Fruit fly (Drosophila melanogaster) whole organism, embryonic: ENCODE results near the gene HUWE1.

Experiments used
- ATbp ChIP-seq: fragments of 200-800 bp; sonication (Bioruptor generic); optimal IDR thresholded peaks from 2 replicates; lab custom pipeline; 2017; ENCODE audit warnings: missing biosample characterization, mild to moderate bottlenecking, missing genetic modification characterization, missing genetic modification reagents
- CG10366 ChIP-seq: fragments of 200-800 bp; sonication (Bioruptor generic); IDR thresholded peaks from 2 replicates; pipeline ENCODE4 v1.3.6; 2022; ENCODE audit warnings: missing biosample characterization, missing genetic modification characterization
- CG12659 ChIP-seq: fragments of 200-800 bp; sonication (Bioruptor generic); optimal IDR thresholded peaks from 3 replicates; lab custom pipeline; 2017; ENCODE audit warnings: mild to moderate bottlenecking, missing biosample characterization, missing genetic modification reagents, missing genetic modification characterization
- CG13123 ChIP-seq: fragments of 200-800 bp; sonication (Bioruptor generic); optimal IDR thresholded peaks from 2 replicates; lab custom pipeline; 2016; ENCODE audit warnings: missing biosample characterization, missing genetic modification characterization
- CG15601 ChIP-seq: fragments of 200-800 bp; sonication (Bioruptor generic); optimal IDR thresholded peaks from 3 replicates; lab custom pipeline; 2019; ENCODE audit warnings: missing biosample characterization, mild to moderate bottlenecking, missing genetic modification characterization, moderate library complexity
- CG17385 ChIP-seq: fragments of 200-800 bp; sonication (Bioruptor generic); optimal IDR thresholded peaks from 3 replicates; lab custom pipeline; 2018; ENCODE audit warnings: missing biosample characterization, mild to moderate bottlenecking, missing genetic modification characterization
- CG32532 ChIP-seq: fragments of 200-800 bp; sonication (Bioruptor generic); IDR thresholded peaks from 2 replicates; pipeline ENCODE4 v1.3.6; 2022; ENCODE audit warnings: missing biosample characterization, missing genetic modification characterization
- CG4854 ChIP-seq: fragments of 200-800 bp; sonication (Bioruptor generic); optimal IDR thresholded peaks from 2 replicates; lab custom pipeline; 2016; ENCODE audit warnings: missing biosample characterization, missing genetic modification characterization, inconsistent platforms
- CG5245 ChIP-seq: fragments of 200-800 bp; sonication (Bioruptor generic); optimal IDR thresholded peaks from 3 replicates; lab custom pipeline; 2016; ENCODE audit warnings: missing biosample characterization, missing genetic modification characterization
- CG7987 ChIP-seq: fragments of 200-800 bp; sonication (Bioruptor generic); optimal IDR thresholded peaks from 2 replicates; lab custom pipeline; 2018; ENCODE audit warnings: missing biosample characterization, mild to moderate bottlenecking, missing genetic modification characterization, moderate library complexity
- CG8924 ChIP-seq: fragments of 200-800 bp; optimal IDR thresholded peaks from 3 replicates; lab custom pipeline; 2019; ENCODE audit warnings: missing biosample characterization, mild to moderate bottlenecking, missing genetic modification characterization, moderate library complexity
- CG9727 ChIP-seq: fragments of 200-800 bp; sonication (Bioruptor generic); optimal IDR thresholded peaks from 3 replicates; lab custom pipeline; 2017; ENCODE audit warnings: missing biosample characterization, mild to moderate bottlenecking, missing genetic modification characterization
- Chrac-16 ChIP-seq: fragments of 200-800 bp; sonication (Bioruptor generic); optimal IDR thresholded peaks from 3 replicates; lab custom pipeline; 2016; ENCODE audit warnings: missing biosample characterization, missing genetic modification characterization
- D ChIP-seq, 2 experiments: fragments of 200-800 bp in 1 of 2; fragments of >200 bp in 1 of 2; sonication (Bioruptor generic) in 1 of 2; optimal IDR thresholded peaks; 2 replicates in 1 of 2; 3 replicates in 1 of 2; lab custom pipeline; 2017; ENCODE audit warnings: mild to moderate bottlenecking in 1 of 2, missing biosample characterization in 1 of 2, missing genetic modification characterization in 1 of 2, missing genetic modification reagents in 1 of 2
- Dad ChIP-seq: fragments of 200-800 bp; sonication (Bioruptor generic); optimal IDR thresholded peaks from 3 replicates; lab custom pipeline; 2016; ENCODE audit warnings: missing biosample characterization, missing genetic modification characterization
- Deaf1 ChIP-seq: fragments of 200-800 bp; optimal IDR thresholded peaks from 3 replicates; lab custom pipeline; 2019; ENCODE audit warnings: missing biosample characterization, mild to moderate bottlenecking, missing genetic modification characterization, moderate library complexity
- Dek ChIP-seq: fragments of 200-800 bp; sonication (Bioruptor generic); optimal IDR thresholded peaks from 3 replicates; lab custom pipeline; 2019; ENCODE audit warnings: missing biosample characterization, mild to moderate bottlenecking, missing genetic modification characterization, moderate library complexity
- Dref ChIP-seq: fragments of 200-800 bp; sonication (Bioruptor generic); IDR thresholded peaks from 2 replicates; pipeline ENCODE4 v1.3.6; 2022; ENCODE audit warnings: missing biosample characterization, missing genetic modification characterization
- HmgZ ChIP-seq: fragments of 200-800 bp; sonication (Bioruptor generic); optimal IDR thresholded peaks from 2 replicates; lab custom pipeline; 2018; ENCODE audit warnings: missing biosample characterization, mild to moderate bottlenecking, missing genetic modification characterization
- Lhr ChIP-seq: fragments of 200-800 bp; sonication (Bioruptor generic); optimal IDR thresholded peaks from 3 replicates; lab custom pipeline; 2017; ENCODE audit warnings: mild to moderate bottlenecking, missing biosample characterization, missing genetic modification reagents, missing genetic modification characterization
- MTF-1 ChIP-seq: fragments of 200-800 bp; sonication (Bioruptor generic); optimal IDR thresholded peaks from 2 replicates; lab custom pipeline; 2018; ENCODE audit warnings: missing biosample characterization, mild to moderate bottlenecking, missing genetic modification characterization, borderline replicate concordance
- Meics ChIP-seq: fragments of 200-800 bp; sonication (Bioruptor generic); optimal IDR thresholded peaks from 2 replicates; lab custom pipeline; 2017; ENCODE audit warnings: missing biosample characterization, mild to moderate bottlenecking, missing genetic modification characterization
- NfI ChIP-seq: fragments of 200-800 bp; sonication (Bioruptor generic); optimal IDR thresholded peaks from 3 replicates; lab custom pipeline; 2018; ENCODE audit warnings: missing biosample characterization, mild to moderate bottlenecking, missing genetic modification characterization, moderate library complexity
- Opbp ChIP-seq: fragments of 200-800 bp; sonication (Bioruptor generic); IDR thresholded peaks from 3 replicates; pipeline ENCODE4 v1.3.6; 2022; ENCODE audit warnings: missing biosample characterization, missing genetic modification characterization; ENCODE audit not compliant: partially characterized antibody
- Sin3A ChIP-seq: fragments of >200 bp; optimal IDR thresholded peaks from 2 replicates; lab custom pipeline; 2018
- Sox100B ChIP-seq: fragments of 200-800 bp; sonication (Bioruptor generic); optimal IDR thresholded peaks from 3 replicates; lab custom pipeline; 2018; ENCODE audit warnings: missing biosample characterization, mild to moderate bottlenecking, missing genetic modification characterization
- Trl ChIP-seq, 3 experiments: fragments of >200 bp in 2 of 3; fragments of 200-800 bp in 1 of 3; sonication (Bioruptor generic) in 1 of 3; optimal IDR thresholded peaks; 2 replicates in 1 of 3; 3 replicates in 2 of 3; lab custom pipeline; 2016 to 2017; ENCODE audit warnings: missing biosample characterization in 1 of 3, missing genetic modification characterization in 1 of 3
- abd-A ChIP-seq: fragments of 200-800 bp; sonication (Bioruptor generic); optimal IDR thresholded peaks from 3 replicates; lab custom pipeline; 2019; ENCODE audit warnings: missing biosample characterization, mild to moderate bottlenecking, missing genetic modification characterization, moderate library complexity
- amos ChIP-seq: fragments of 200-800 bp; sonication (Bioruptor generic); IDR thresholded peaks from 2 replicates; pipeline ENCODE4 v1.3.6; 2022; ENCODE audit warnings: missing biosample characterization, missing genetic modification characterization; ENCODE audit not compliant: partially characterized antibody
- ara ChIP-seq: fragments of 200-800 bp; sonication (Bioruptor generic); IDR thresholded peaks from 2 replicates; pipeline ENCODE4 v1.3.6; 2022; ENCODE audit warnings: missing biosample characterization, missing genetic modification characterization
- chm ChIP-seq: fragments of 200-800 bp; sonication (Bioruptor generic); IDR thresholded peaks from 2 replicates; pipeline ENCODE4 v1.3.6; 2022; ENCODE audit warnings: missing biosample characterization, missing genetic modification characterization
- crol ChIP-seq: fragments of 200-800 bp; sonication (Bioruptor generic); IDR thresholded peaks from 2 replicates; pipeline ENCODE4 v1.3.6; 2022; ENCODE audit warnings: missing biosample characterization, missing genetic modification characterization
- dm ChIP-seq: fragments of 200-800 bp; sonication (Bioruptor generic); optimal IDR thresholded peaks from 3 replicates; lab custom pipeline; 2016; ENCODE audit warnings: missing biosample characterization, missing genetic modification characterization
- fd96Cb ChIP-seq: fragments of 200-800 bp; sonication (Bioruptor generic); optimal IDR thresholded peaks from 2 replicates; lab custom pipeline; 2018; ENCODE audit warnings: missing biosample characterization, mild to moderate bottlenecking, missing genetic modification characterization, moderate library complexity
- grau ChIP-seq: fragments of 200-800 bp; optimal IDR thresholded peaks from 3 replicates; lab custom pipeline; 2019; ENCODE audit warnings: missing biosample characterization, mild to moderate bottlenecking, missing genetic modification characterization, moderate library complexity
- jing ChIP-seq: fragments of 200-800 bp; sonication (Bioruptor generic); optimal IDR thresholded peaks from 2 replicates; lab custom pipeline; 2018; ENCODE audit warnings: missing biosample characterization, mild to moderate bottlenecking, missing genetic modification characterization
- mirr ChIP-seq: fragments of 200-800 bp; sonication (Bioruptor generic); optimal IDR thresholded peaks from 3 replicates; lab custom pipeline; 2018; ENCODE audit warnings: missing biosample characterization, mild to moderate bottlenecking, missing genetic modification characterization
- nom ChIP-seq: fragments of 200-800 bp; sonication (Bioruptor generic); optimal IDR thresholded peaks from 2 replicates; lab custom pipeline; 2017; ENCODE audit warnings: missing biosample characterization, missing genetic modification characterization, mild to moderate bottlenecking, moderate library complexity, missing genetic modification reagents
- otp ChIP-seq: fragments of 200-800 bp; sonication (Bioruptor generic); IDR thresholded peaks from 3 replicates; pipeline ENCODE4, ENCODE4 v1.3.6; 2022; ENCODE audit warnings: missing biosample characterization, missing genetic modification characterization
- p53 ChIP-seq: fragments of 200-800 bp; sonication (Bioruptor generic); optimal IDR thresholded peaks from 2 replicates; lab custom pipeline; 2016; ENCODE audit warnings: missing biosample characterization, missing genetic modification characterization
- prd ChIP-seq, 3 experiments: fragments of >200 bp in 2 of 3; fragments of 200-800 bp in 1 of 3; sonication (Bioruptor generic) in 1 of 3; optimal IDR thresholded peaks in 2 of 3; IDR thresholded peaks in 1 of 3; 2 replicates in 2 of 3; 3 replicates in 1 of 3; pipeline versions ENCODE4 v1.3.6 to Lab custom; 2017 to 2022; ENCODE audit warnings: missing biosample characterization in 1 of 3, missing genetic modification characterization in 1 of 3
- row ChIP-seq: fragments of 200-800 bp; sonication (Bioruptor generic); IDR thresholded peaks from 3 replicates; pipeline ENCODE4 v1.3.6; 2022; ENCODE audit warnings: missing biosample characterization, missing genetic modification characterization
- sd ChIP-seq: fragments of 200-800 bp; sonication (Bioruptor generic); optimal IDR thresholded peaks from 3 replicates; lab custom pipeline; 2018; ENCODE audit warnings: missing biosample characterization, mild to moderate bottlenecking, missing genetic modification characterization, moderate library complexity
- sna ChIP-seq: fragments of 200-800 bp; sonication (Bioruptor generic); IDR thresholded peaks from 2 replicates; pipeline ENCODE4 v1.3.6; 2022; ENCODE audit warnings: missing biosample characterization, missing genetic modification characterization; ENCODE audit not compliant: partially characterized antibody
- sob ChIP-seq: fragments of 200-800 bp; sonication (Bioruptor generic); IDR thresholded peaks from 2 replicates; pipeline ENCODE4 v1.3.6; 2022; ENCODE audit warnings: missing biosample characterization, missing genetic modification characterization
- sr ChIP-seq: fragments of 200-800 bp; sonication (Bioruptor generic); IDR thresholded peaks from 3 replicates; pipeline ENCODE4 v1.3.6; 2022; ENCODE audit warnings: missing biosample characterization, missing genetic modification characterization
- wdn ChIP-seq: fragments of 200-800 bp; sonication (Bioruptor generic); IDR thresholded peaks from 2 replicates; pipeline ENCODE4 v1.3.6; 2022; ENCODE audit warnings: missing biosample characterization, missing genetic modification characterization
- wek ChIP-seq: fragments of 200-800 bp; sonication (Bioruptor generic); optimal IDR thresholded peaks from 3 replicates; lab custom pipeline; 2018; ENCODE audit warnings: missing biosample characterization, mild to moderate bottlenecking, missing genetic modification characterization, moderate library complexity

HUWE1 gene

DNA sequence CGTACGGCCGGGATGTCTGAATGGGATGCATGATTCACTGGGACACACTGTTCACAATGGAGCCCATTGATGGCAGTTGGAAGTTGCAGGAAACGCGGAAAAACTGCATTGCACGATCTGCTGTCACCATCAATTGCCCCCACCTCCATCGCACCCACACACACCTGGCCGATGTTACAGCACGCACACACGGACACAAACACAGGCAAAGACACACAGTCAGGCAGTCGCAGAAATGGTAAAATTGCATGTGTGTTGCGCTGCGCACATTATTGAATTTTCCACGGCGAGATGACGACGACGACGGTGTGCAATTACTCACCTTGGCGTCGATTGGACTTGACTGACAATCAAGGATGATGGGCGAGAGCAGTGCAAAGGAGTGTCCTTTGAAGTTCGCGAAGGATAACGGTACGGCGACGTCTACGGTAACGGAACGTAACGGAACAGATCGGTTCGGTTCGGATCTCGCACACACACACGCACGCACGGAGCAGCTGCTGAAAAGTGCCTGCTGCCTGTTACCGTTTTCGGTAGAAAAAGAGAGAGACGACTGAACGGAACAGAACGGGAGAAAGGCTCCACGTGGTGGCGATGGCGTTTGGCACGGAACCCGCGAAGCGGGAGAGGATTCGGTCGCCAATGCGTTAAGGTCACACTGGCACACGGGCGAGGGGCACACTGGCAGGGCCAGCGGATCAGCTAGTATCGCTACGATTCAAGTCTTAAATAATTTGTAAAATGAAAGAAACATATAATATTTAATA lies 2.3 kb upstream of the HUWE1 start, which contains the start of the genes CG9281 and CG15601 (continued):
- TF ChIP-seq mirr (GFP tag; lab: Kevin White, UChicago) (peak; percentile 2), sd (tag; lab: Kevin White, UChicago) (no peak), MTF-1 (peak; percentile 16), CG7987 (no peak), abd-A (tag; lab: Kevin White, UChicago) (no peak), Dref (GFP tag; lab: Robert Waterston, UW) (peak; percentile 50), sob (GFP tag; lab: Robert Waterston, UW) (peak; percentile 42; the same call in 1 of the 2 replicates), ara (GFP tag; lab: Robert Waterston, UW) (no peak), Trl (optimal IDR thresholded peaks at IDR 0.05; lab: Kevin White, UChicago) (no peak), Trl (GFP tag; optimal IDR thresholded peaks at IDR 0.05; lab: Kevin White, UChicago) (no peak), chm (GFP tag; lab: Robert Waterston, UW) (peak; percentile 35), Deaf1 (tag; lab: Kevin White, UChicago) (peak; percentile 67), CG10366 (no peak), CG15601 (tag; lab: Kevin White, UChicago) (peak; percentile 63), sna (GFP tag; lab: Robert Waterston, UW) (peak; percentile 31; the same call in 1 of the 2 replicates), CG9727 (GFP tag; lab: Kevin White, UChicago) (no peak), Sin3A (lab: Kevin White, UChicago) (peak; percentile 23), Dek (tag; lab: Kevin White, UChicago) (no peak), otp (peak; percentile 9; the same call in 1 of the 3 replicates), row (GFP tag; lab: Robert Waterston, UW) (peak; percentile 44; the same call in 2 of the 3 replicates), Dad (GFP tag; lab: Kevin White, UChicago) (no peak), nom (GFP tag; lab: Kevin White, UChicago) (no peak), sr (GFP tag; lab: Robert Waterston, UW) (no peak), Meics (GFP tag; lab: Kevin White, UChicago) (peak; percentile 25), CG17385 (GFP tag; lab: Kevin White, UChicago) (peak; percentile 87), D (optimal IDR thresholded peaks at IDR 0.05; lab: Kevin White, UChicago) (peak; percentile 55), D (GFP tag; optimal IDR thresholded peaks at IDR 0.05; lab: Kevin White, UChicago) (no peak), Lhr (GFP tag; lab: Kevin White, UChicago) (peak; percentile 54), Sox100B (GFP tag; lab: Kevin White, UChicago) (no peak), prd (optimal IDR thresholded peaks at IDR 0.05; lab: Kevin White, UChicago) (no peak), prd (GFP tag; IDR thresholded peaks at IDR 0.05; lab: Robert Waterston, UW) (no peak), grau (peak; percentile 7)

- TF ChIP-seq CG32532 (GFP tag; lab: Robert Waterston, UW): no peak
- no peak for TF ChIP-seq wek (GFP tag; lab: Kevin White, UChicago)
- no peak for TF ChIP-seq CG13123 (GFP tag; lab: Kevin White, UChicago)
- no peak for TF ChIP-seq wdn (GFP tag; lab: Robert Waterston, UW)
- no peak for TF ChIP-seq CG12659 (GFP tag; lab: Kevin White, UChicago)
- TF ChIP-seq jing: no peak
- no peak for TF ChIP-seq dm
- no peak for TF ChIP-seq Meics (GFP tag; lab: Kevin White, UChicago)
- no peak for TF ChIP-seq CG4854 (GFP tag; lab: Kevin White, UChicago)
- no peak for TF ChIP-seq CG5245
- TF ChIP-seq HmgZ (tag; lab: Kevin White, UChicago): no peak
- TF ChIP-seq Opbp (GFP tag; lab: Robert Waterston, UW): no peak
- TF ChIP-seq NfI (GFP tag; lab: Kevin White, UChicago): no peak
- no peak for TF ChIP-seq CG8924 (tag; lab: Kevin White, UChicago)
- TF ChIP-seq crol (GFP tag; lab: Robert Waterston, UW): no peak
- TF ChIP-seq p53 (GFP tag; lab: Kevin White, UChicago): no peak
- no peak for TF ChIP-seq fd96Cb (tag; lab: Kevin White, UChicago)
- 0 out of 2 replicates have a peak, but pooled peaks have one; percentile 8 for TF ChIP-seq amos (GFP tag; lab: Robert Waterston, UW)
- TF ChIP-seq Chrac-16 (GFP tag; lab: Kevin White, UChicago): no peak
- TF ChIP-seq ATbp (GFP tag; lab: Kevin White, UChicago): no peak
Measured at dm6 chrX:15710751-15711179, 1.7 kb upstream of the HUWE1 start.
